Fruit fly (Drosophila melanogaster) whole organism, pupa: Measurements from ENCODE around the gene CG5412.

ENCODE experiments used
- CG10348 ChIP-seq: fragments of 200-800 bp; sonication (Bioruptor generic); IDR thresholded peaks from 2 replicates; pipeline ENCODE4 v1.3.6; 2022; ENCODE audit warnings: missing biosample characterization, missing genetic modification characterization
- CG13204 ChIP-seq: fragments of 200-800 bp; sonication (Bioruptor generic); optimal IDR thresholded peaks from 2 replicates; lab custom pipeline; 2018; ENCODE audit warnings: missing biosample characterization, mild to moderate bottlenecking, missing genetic modification characterization, moderate library complexity
- CG17806 ChIP-seq: fragments of 200-800 bp; sonication (Bioruptor generic); optimal IDR thresholded peaks from 2 replicates; lab custom pipeline; 2018; ENCODE audit warnings: missing biosample characterization, mild to moderate bottlenecking, missing genetic modification characterization, moderate library complexity
- CG4496 ChIP-seq: fragments of 200-800 bp; sonication (Bioruptor generic); IDR thresholded peaks from 3 replicates; pipeline ENCODE4 v1.3.6; 2022; ENCODE audit warnings: missing biosample characterization, missing genetic modification characterization
- CG8159 ChIP-seq: fragments of 200-800 bp; sonication (Bioruptor generic); optimal IDR thresholded peaks from 3 replicates; lab custom pipeline; 2018; ENCODE audit warnings: missing biosample characterization, mild to moderate bottlenecking, missing genetic modification characterization, moderate library complexity
- CG9948 ChIP-seq: fragments of 200-800 bp; sonication (Bioruptor generic); optimal IDR thresholded peaks from 2 replicates; lab custom pipeline; 2018; ENCODE audit warnings: missing biosample characterization, mild to moderate bottlenecking, missing genetic modification characterization, moderate library complexity
- D1 ChIP-seq: fragments of 200-800 bp; sonication (Bioruptor generic); optimal IDR thresholded peaks from 2 replicates; lab custom pipeline; 2018; ENCODE audit warnings: missing biosample characterization, mild to moderate bottlenecking, missing genetic modification characterization, moderate library complexity
- EcR ChIP-seq: fragments of 200-800 bp; sonication (Bioruptor generic); optimal IDR thresholded peaks from 3 replicates; lab custom pipeline; 2019; ENCODE audit warnings: missing biosample characterization, missing genetic modification characterization, mild to moderate bottlenecking, moderate library complexity, missing genetic modification reagents
- Ets98B ChIP-seq: fragments of 200-800 bp; sonication (Bioruptor generic); IDR thresholded peaks from 2 replicates; pipeline ENCODE4 v1.3.6; 2022; ENCODE audit warnings: missing biosample characterization, missing genetic modification characterization
- Pif1A ChIP-seq: fragments of 200-800 bp; sonication (Bioruptor generic); optimal IDR thresholded peaks from 3 replicates; lab custom pipeline; 2016; ENCODE audit warnings: missing biosample characterization, missing genetic modification characterization

The CG5412 gene

DNA sequence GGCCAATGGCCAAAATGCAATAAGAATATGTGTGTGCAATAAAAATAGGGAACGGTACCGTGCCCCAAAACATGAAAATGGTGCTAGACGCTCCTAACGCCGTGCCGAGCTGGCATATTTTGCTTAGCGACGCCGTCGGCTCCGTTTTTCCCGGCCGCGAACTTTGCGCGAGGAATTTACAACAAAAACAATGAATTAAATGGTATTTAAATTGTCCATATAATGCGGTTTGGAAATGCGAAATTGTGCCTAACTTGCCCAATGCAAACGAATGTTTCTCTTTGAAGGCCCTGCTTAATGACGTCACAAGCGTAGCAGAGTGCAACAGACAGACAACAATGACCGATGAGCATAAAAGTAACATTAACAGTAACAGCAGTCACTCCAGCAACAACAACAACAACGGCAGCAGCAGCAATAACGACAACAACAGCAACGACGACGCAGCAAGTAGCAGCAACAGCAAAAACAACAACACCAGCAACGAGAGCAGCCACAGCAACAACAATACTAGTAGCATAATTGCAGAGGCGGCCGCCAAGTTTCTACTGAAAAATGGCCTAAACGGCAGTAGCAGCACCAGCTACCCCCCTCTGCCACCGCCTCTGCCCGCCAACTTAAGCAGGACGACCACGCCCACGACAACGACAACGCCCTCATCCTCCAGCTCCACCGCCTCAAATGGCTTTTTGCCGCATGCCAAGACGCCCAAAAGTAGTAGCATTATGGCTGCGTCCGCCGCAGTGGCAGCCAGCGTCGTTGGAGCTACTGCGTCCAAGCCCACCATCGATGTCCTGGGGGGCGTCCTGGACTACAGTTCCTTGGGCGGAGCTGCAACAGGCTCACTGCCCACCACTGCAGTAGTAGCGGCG is 45.7 kb downstream of the CG5412 start:
- TF ChIP-seq CG4496 (GFP tag; lab: Robert Waterston, UW) (no peak), CG9948 (peak; percentile 29), CG8159 (no peak), D1 (no peak), EcR (GFP tag; lab: Kevin White, UChicago) (no peak), CG17806 (tag; lab: Kevin White, UChicago) (no peak), CG13204 (GFP tag; lab: Kevin White, UChicago) (no peak), Pif1A (no peak)

DNA sequence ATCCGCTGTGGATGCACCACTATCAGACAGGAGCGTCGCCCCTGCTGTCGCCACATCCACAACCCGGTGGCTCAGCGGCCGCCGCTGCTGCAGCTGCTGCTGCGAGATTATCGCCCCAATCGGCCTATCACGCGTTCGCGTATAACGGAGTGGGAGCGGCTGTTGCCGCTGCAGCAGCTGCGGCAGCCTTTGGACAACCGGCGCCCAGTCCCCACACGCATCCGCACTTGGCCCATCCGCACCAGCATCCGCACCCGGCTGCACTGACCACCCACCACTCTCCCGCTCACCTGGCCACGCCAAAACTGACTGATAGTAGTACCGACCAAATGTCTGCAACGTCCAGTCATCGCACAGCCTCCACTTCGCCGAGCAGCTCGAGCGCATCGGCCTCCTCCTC is 49.3 kb downstream of the CG5412 start:
- TF ChIP-seq CG10348 (GFP tag; lab: Robert Waterston, UW) (no peak), CG17806 (tag; lab: Kevin White, UChicago) (no peak), Ets98B (no peak)
